Fruit fly (Drosophila melanogaster) whole organism, wandering third instar larva: ENCODE results near the gene HisRS.

ENCODE experiments used
- Abd-B ChIP-seq: fragments of >200 bp; optimal IDR thresholded peaks from 2 replicates; lab custom pipeline; 2017; ENCODE audit warnings: missing biosample characterization, missing genetic modification characterization
- CG32264 ChIP-seq: fragments of 200-800 bp; sonication (Bioruptor generic); optimal IDR thresholded peaks from 2 replicates; lab custom pipeline; 2016; ENCODE audit warnings: missing biosample characterization, missing genetic modification characterization
- CG9705 ChIP-seq: fragments of 200-800 bp; sonication (Bioruptor generic); optimal IDR thresholded peaks from 2 replicates; lab custom pipeline; 2018; ENCODE audit warnings: missing biosample characterization, mild to moderate bottlenecking, missing genetic modification characterization
- CrebA ChIP-seq: fragments of 200-800 bp; sonication (Bioruptor generic); optimal IDR thresholded peaks from 2 replicates; lab custom pipeline; 2016; ENCODE audit warnings: missing biosample characterization, mild to moderate bottlenecking, missing genetic modification characterization, borderline replicate concordance
- Dfd ChIP-seq: fragments of >200 bp; optimal IDR thresholded peaks from 2 replicates; lab custom pipeline; 2017; ENCODE audit warnings: missing biosample characterization, missing genetic modification characterization
- Dif ChIP-seq: fragments of 200-275, 200-300 bp; sonication (Bioruptor generic); optimal IDR thresholded peaks from 2 replicates; lab custom pipeline; 2018; ENCODE audit warnings: missing biosample characterization, missing genetic modification characterization; ENCODE audit not compliant: partially characterized antibody
- GATAd ChIP-seq: sonication (Bioruptor generic); optimal IDR thresholded peaks from 2 replicates; lab custom pipeline; 2016; ENCODE audit warnings: missing biosample characterization, missing genetic modification characterization
- HLH106 ChIP-seq: fragments of 200-800 bp; optimal IDR thresholded peaks from 3 replicates; lab custom pipeline; 2019; ENCODE audit warnings: missing biosample characterization, mild to moderate bottlenecking, missing genetic modification characterization, moderate library complexity
- Hnf4 ChIP-seq: fragments of 200-800 bp; sonication (Bioruptor generic); optimal IDR thresholded peaks from 2 replicates; lab custom pipeline; 2016; ENCODE audit warnings: missing biosample characterization, mild to moderate bottlenecking, missing genetic modification characterization
- Hr78 ChIP-seq: fragments of >200 bp; optimal IDR thresholded peaks from 2 replicates; lab custom pipeline; 2017; ENCODE audit warnings: missing biosample characterization, missing genetic modification characterization
- Hr83 ChIP-seq: fragments of 200-300 bp; sonication (Bioruptor generic); optimal IDR thresholded peaks from 2 replicates; lab custom pipeline; 2016; ENCODE audit warnings: missing biosample characterization, mild to moderate bottlenecking, missing genetic modification characterization, moderate library complexity; ENCODE audit not compliant: poor library complexity, severe bottlenecking
- Jra ChIP-seq: sonication (Bioruptor generic); optimal IDR thresholded peaks from 2 replicates; lab custom pipeline; 2016; ENCODE audit warnings: missing biosample characterization, missing genetic modification characterization
- Mio ChIP-seq: sonication (Bioruptor generic); optimal IDR thresholded peaks from 2 replicates; lab custom pipeline; 2016; ENCODE audit warnings: missing biosample characterization, missing genetic modification characterization
- Myc ChIP-seq: fragments of >200 bp; optimal IDR thresholded peaks from 2 replicates; lab custom pipeline; 2017
- N ChIP-seq: fragments of >200 bp; optimal IDR thresholded peaks from 2 replicates; lab custom pipeline; 2018; ENCODE audit warnings: missing biosample characterization, missing external identifiers, missing genetic modification characterization
- OdsH ChIP-seq: fragments of 200-800 bp; sonication (Bioruptor generic); optimal IDR thresholded peaks from 2 replicates; lab custom pipeline; 2016; ENCODE audit warnings: missing biosample characterization, mild to moderate bottlenecking, missing genetic modification characterization
- Rel ChIP-seq, 2 experiments: fragments of 200-800 bp; sonication (Bioruptor generic) in 1 of 2; optimal IDR thresholded peaks; 2 replicates in 1 of 2; 3 replicates in 1 of 2; lab custom pipeline; 2016 to 2019; ENCODE audit warnings: mild to moderate bottlenecking in 2 of 2, missing biosample characterization in 2 of 2, missing genetic modification characterization in 2 of 2, moderate library complexity in 1 of 2
- Sp1 ChIP-seq: fragments of 200-800 bp; sonication (Bioruptor generic); optimal IDR thresholded peaks from 3 replicates; lab custom pipeline; 2019; ENCODE audit warnings: missing biosample characterization, mild to moderate bottlenecking, missing genetic modification characterization, moderate library complexity
- Vsx2 ChIP-seq: fragments of 200-300, 225-300 bp; sonication (Bioruptor generic); optimal IDR thresholded peaks from 2 replicates; lab custom pipeline; 2018; ENCODE audit warnings: missing biosample characterization, missing genetic modification characterization; ENCODE audit not compliant: partially characterized antibody
- br ChIP-seq: fragments of 200-800 bp; sonication (Bioruptor generic); optimal IDR thresholded peaks from 2 replicates; lab custom pipeline; 2016; ENCODE audit warnings: missing biosample characterization, missing genetic modification characterization
- brk ChIP-seq: fragments of 200-800 bp; sonication (Bioruptor generic); optimal IDR thresholded peaks from 2 replicates; lab custom pipeline; 2016; ENCODE audit warnings: missing biosample characterization, mild to moderate bottlenecking, missing genetic modification characterization
- dl ChIP-seq, 2 experiments: fragments of 175-275, 200-275 bp in 1 of 2; fragments of 200-275 bp in 1 of 2; sonication (Bioruptor generic); optimal IDR thresholded peaks; lab custom pipeline; 2018; ENCODE audit warnings: mild to moderate bottlenecking in 2 of 2, missing biosample characterization in 2 of 2, missing genetic modification characterization in 2 of 2, moderate library complexity in 2 of 2; ENCODE audit not compliant: partially characterized antibody in 2 of 2, insufficient read depth in 1 of 2
- dmrt93B ChIP-seq: fragments of 200-800 bp; sonication (Bioruptor generic); optimal IDR thresholded peaks from 2 replicates; lab custom pipeline; 2018; ENCODE audit warnings: missing biosample characterization, mild to moderate bottlenecking, missing genetic modification characterization
- dsf ChIP-seq: sonication (Bioruptor generic); optimal IDR thresholded peaks from 2 replicates; lab custom pipeline; 2016; ENCODE audit warnings: missing biosample characterization, missing genetic modification characterization, borderline replicate concordance
- ey ChIP-seq: fragments of 200-800 bp; sonication (Bioruptor generic); optimal IDR thresholded peaks from 2 replicates; lab custom pipeline; 2016; ENCODE audit warnings: missing biosample characterization, missing genetic modification characterization
- foxo ChIP-seq, 2 experiments: fragments of 200-800 bp; sonication (Bioruptor generic); optimal IDR thresholded peaks; 2 replicates in 1 of 2; 3 replicates in 1 of 2; lab custom pipeline; 2016 to 2017; ENCODE audit warnings: missing biosample characterization in 2 of 2, missing genetic modification characterization in 2 of 2
- fru ChIP-seq: fragments of 200-800 bp; sonication (Bioruptor generic); optimal IDR thresholded peaks from 3 replicates; lab custom pipeline; 2016; ENCODE audit warnings: missing biosample characterization, mild to moderate bottlenecking, missing genetic modification characterization
- h ChIP-seq: fragments of 200-800 bp; sonication (Bioruptor generic); optimal IDR thresholded peaks from 3 replicates; lab custom pipeline; 2016; ENCODE audit warnings: missing biosample characterization, mild to moderate bottlenecking, missing genetic modification characterization
- jim ChIP-seq: fragments of 175-275, 200-325 bp; sonication (Bioruptor generic); optimal IDR thresholded peaks from 2 replicates; lab custom pipeline; 2016; ENCODE audit warnings: missing biosample characterization, mild to moderate bottlenecking, missing genetic modification characterization
- lola ChIP-seq: fragments of >200 bp; optimal IDR thresholded peaks from 2 replicates; lab custom pipeline; 2017; ENCODE audit warnings: missing biosample characterization, missing genetic modification characterization
- pan ChIP-seq: fragments of >200 bp; optimal IDR thresholded peaks from 2 replicates; lab custom pipeline; 2017
- psq ChIP-seq: fragments of 200-800 bp; sonication (Bioruptor generic); optimal IDR thresholded peaks from 3 replicates; lab custom pipeline; 2017; ENCODE audit warnings: missing biosample characterization, mild to moderate bottlenecking, missing genetic modification characterization, moderate library complexity
- rgr ChIP-seq: fragments of 200-800 bp; sonication (Bioruptor generic); optimal IDR thresholded peaks from 3 replicates; lab custom pipeline; 2016; ENCODE audit warnings: missing biosample characterization, mild to moderate bottlenecking, missing genetic modification characterization
- sage ChIP-seq: fragments of 200-800 bp; sonication (Bioruptor generic); optimal IDR thresholded peaks from 2 replicates; lab custom pipeline; 2016; ENCODE audit warnings: missing biosample characterization, mild to moderate bottlenecking, missing genetic modification characterization
- sv ChIP-seq: fragments of 200-800 bp; sonication (Bioruptor generic); optimal IDR thresholded peaks from 3 replicates; lab custom pipeline; 2016; ENCODE audit warnings: missing biosample characterization, missing genetic modification characterization
- tai ChIP-seq: sonication (Bioruptor generic); optimal IDR thresholded peaks from 2 replicates; lab custom pipeline; 2016; ENCODE audit warnings: missing biosample characterization, missing genetic modification characterization
- usp ChIP-seq: fragments of >200 bp; optimal IDR thresholded peaks from 2 replicates; lab custom pipeline; 2017; ENCODE audit warnings: missing biosample characterization, missing genetic modification characterization
- woc ChIP-seq: sonication (Bioruptor generic); optimal IDR thresholded peaks from 2 replicates; lab custom pipeline; 2016; ENCODE audit warnings: missing biosample characterization, mild to moderate bottlenecking, missing genetic modification characterization

Gene HisRS

DNA sequence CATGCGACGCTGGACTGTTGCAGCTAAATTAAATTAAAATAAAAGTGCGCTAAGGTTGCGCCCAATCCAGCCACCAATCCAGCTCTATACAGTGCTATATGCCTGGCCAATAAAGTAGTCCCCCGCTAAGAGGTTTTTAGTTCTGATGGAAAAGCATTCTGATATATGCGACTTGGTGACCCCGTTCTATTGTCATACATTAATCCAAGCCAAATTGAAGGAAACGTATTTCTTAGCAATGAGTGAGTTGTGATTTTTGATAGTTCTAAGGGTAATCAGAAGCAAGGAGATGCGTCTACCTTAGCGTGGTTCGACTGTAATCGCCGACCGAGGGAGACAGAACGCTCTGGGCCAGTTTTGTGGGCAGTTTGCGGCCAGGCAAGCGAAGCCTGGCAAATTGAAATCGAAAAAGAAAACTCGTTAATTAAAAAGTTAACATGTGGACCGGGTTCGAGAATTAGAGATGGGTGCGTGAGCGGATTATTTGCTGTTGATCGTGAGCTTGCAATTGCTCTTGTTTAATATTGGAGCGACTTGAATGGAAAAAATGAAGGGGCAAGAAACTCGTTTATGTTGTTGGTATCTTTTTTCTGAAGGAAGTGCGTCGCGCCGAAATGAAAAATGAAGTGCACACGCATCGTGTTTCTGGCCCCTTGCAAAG is 23.1 kb downstream of the HisRS start:
- TF ChIP-seq foxo (GFP tag; optimal IDR thresholded peaks at IDR 0.05; lab: Kevin White, UChicago) = peak in 1 of 2 experiments; percentile 69
- peak; percentile 77 for TF ChIP-seq HLH106 (tag; lab: Kevin White, UChicago)
- no peak for TF ChIP-seq lola (GFP tag; lab: Kevin White, UChicago)
- peak; percentile 66 for TF ChIP-seq rgr (GFP tag; lab: Kevin White, UChicago)
- no peak for TF ChIP-seq Hr83 (GFP tag; lab: Kevin White, UChicago)
- no peak for TF ChIP-seq Hr78 (GFP tag; lab: Kevin White, UChicago)
- TF ChIP-seq ey (GFP tag; lab: Kevin White, UChicago) = peak; percentile 76
- TF ChIP-seq Jra (GFP tag; lab: Kevin White, UChicago) = no peak
- peak; percentile 22 for TF ChIP-seq OdsH (GFP tag; lab: Kevin White, UChicago)
- peak; percentile 4 for TF ChIP-seq CG32264 (GFP tag; lab: Kevin White, UChicago)
- TF ChIP-seq CG9705 (GFP tag; lab: Kevin White, UChicago) = peak; percentile 48
- TF ChIP-seq CrebA (GFP tag; lab: Kevin White, UChicago) = no peak
- peak; percentile 69 for TF ChIP-seq Sp1
- TF ChIP-seq Vsx2 = no peak
- TF ChIP-seq fru = peak; percentile 80
- TF ChIP-seq Myc (lab: Kevin White, UChicago) = no peak
- no peak for TF ChIP-seq psq (GFP tag; lab: Kevin White, UChicago)
- no peak for TF ChIP-seq dsf
- no peak for TF ChIP-seq pan (lab: Kevin White, UChicago)
- TF ChIP-seq br (GFP tag; lab: Kevin White, UChicago) = peak; percentile 71
- TF ChIP-seq woc = peak; percentile 86
- TF ChIP-seq Mio (GFP tag; lab: Kevin White, UChicago) = no peak
- TF ChIP-seq Dfd = no peak
- TF ChIP-seq jim (GFP tag; lab: Kevin White, UChicago) = no peak
- no peak for TF ChIP-seq brk (GFP tag; lab: Kevin White, UChicago)
- TF ChIP-seq Hnf4 (GFP tag; lab: Kevin White, UChicago) = peak; percentile 44
- TF ChIP-seq Dif (GFP tag; lab: Kevin White, UChicago) = no peak
- TF ChIP-seq tai (GFP tag; lab: Kevin White, UChicago) = no peak
- no peak for TF ChIP-seq Rel (GFP tag; optimal IDR thresholded peaks at IDR 0.05; lab: Kevin White, UChicago)
- TF ChIP-seq Rel (tag; optimal IDR thresholded peaks at IDR 0.05; lab: Kevin White, UChicago) = peak; percentile 25
- no peak for TF ChIP-seq dmrt93B (GFP tag; lab: Kevin White, UChicago)
- TF ChIP-seq usp (GFP tag; lab: Kevin White, UChicago) = no peak
- TF ChIP-seq sv (GFP tag; lab: Kevin White, UChicago) = no peak
- no peak for TF ChIP-seq dl (GFP tag; optimal IDR thresholded peaks at IDR 0.05; lab: Kevin White, UChicago; ENCODE audit: insufficient read depth in 1 of 2, partially characterized antibody in 2 of 2)
- TF ChIP-seq h (GFP tag; lab: Kevin White, UChicago) = peak; percentile 79
- TF ChIP-seq GATAd (GFP tag; lab: Kevin White, UChicago) = no peak
- no peak for TF ChIP-seq N (GFP tag; lab: Kevin White, UChicago)
- no peak for TF ChIP-seq sage (GFP tag; lab: Kevin White, UChicago)
- no peak for TF ChIP-seq Abd-B (GFP tag; lab: Kevin White, UChicago)

DNA sequence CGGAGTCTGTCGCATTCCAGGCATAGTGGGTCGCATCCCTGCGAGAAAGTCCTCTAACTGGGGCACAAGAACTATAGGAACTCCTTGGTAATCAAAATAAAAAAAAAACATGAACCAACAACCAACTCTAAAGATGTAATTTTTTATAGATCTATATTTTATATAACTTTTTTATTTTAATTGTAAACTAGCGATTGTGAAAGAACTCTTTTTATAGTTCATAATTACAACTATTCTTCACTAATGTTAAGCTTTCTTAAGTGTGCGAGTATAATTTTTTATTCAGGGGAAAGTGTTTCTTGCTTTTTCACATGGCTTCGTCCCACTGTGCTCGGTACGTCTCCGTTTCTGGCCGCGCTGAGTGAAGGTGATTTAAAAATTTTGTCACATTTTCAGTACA is 25.0 kb downstream of the HisRS start:
- TF ChIP-seq fru = peak; percentile 47
- peak; percentile 15 for TF ChIP-seq HLH106 (tag; lab: Kevin White, UChicago)
- peak in 1 of 2 experiments; percentile 64 for TF ChIP-seq foxo (GFP tag; optimal IDR thresholded peaks at IDR 0.05; lab: Kevin White, UChicago)
- TF ChIP-seq GATAd (GFP tag; lab: Kevin White, UChicago) = no peak
- no peak for TF ChIP-seq Rel (GFP tag; optimal IDR thresholded peaks at IDR 0.05; lab: Kevin White, UChicago)
- TF ChIP-seq Rel (tag; optimal IDR thresholded peaks at IDR 0.05; lab: Kevin White, UChicago) = no peak
- no peak for TF ChIP-seq tai (GFP tag; lab: Kevin White, UChicago)
- TF ChIP-seq OdsH (GFP tag; lab: Kevin White, UChicago) = peak; percentile 40
- no peak for TF ChIP-seq lola (GFP tag; lab: Kevin White, UChicago)
- peak; percentile 51 for TF ChIP-seq h (GFP tag; lab: Kevin White, UChicago)
- TF ChIP-seq psq (GFP tag; lab: Kevin White, UChicago) = peak; percentile 53
- peak; percentile 42 for TF ChIP-seq rgr (GFP tag; lab: Kevin White, UChicago)
- no peak for TF ChIP-seq Dif (GFP tag; lab: Kevin White, UChicago)
- TF ChIP-seq Sp1 = peak; percentile 64
- TF ChIP-seq Hr78 (GFP tag; lab: Kevin White, UChicago) = no peak
- no peak for TF ChIP-seq brk (GFP tag; lab: Kevin White, UChicago)
- no peak for TF ChIP-seq sage (GFP tag; lab: Kevin White, UChicago)
- no peak for TF ChIP-seq N (GFP tag; lab: Kevin White, UChicago)
- no peak for TF ChIP-seq sv (GFP tag; lab: Kevin White, UChicago)
- peak; percentile 9 for TF ChIP-seq woc
- TF ChIP-seq dmrt93B (GFP tag; lab: Kevin White, UChicago) = peak; percentile 49
